Worm (Caenorhabditis elegans): Measurements from ENCODE around the gene T22B7.4.

T22B7.4 gene

DNA sequence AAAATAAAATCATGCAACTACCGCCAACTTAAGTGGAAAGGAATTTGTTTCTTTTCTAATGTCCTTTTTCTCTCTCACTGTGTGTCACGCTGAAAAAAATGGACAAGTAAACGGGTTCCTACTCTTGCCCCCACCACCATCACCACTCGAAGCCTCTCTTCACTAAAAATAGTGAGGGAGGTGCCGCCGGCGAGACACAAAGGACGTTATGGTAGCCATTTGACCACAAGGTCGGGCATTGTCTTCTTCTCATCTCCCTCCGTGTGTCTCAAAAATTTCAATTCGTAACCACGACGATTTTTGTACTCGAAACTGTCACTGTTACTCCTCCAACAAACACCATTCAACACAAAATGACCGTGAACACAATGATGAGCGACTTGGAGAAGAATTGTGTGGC, 18.4 kb upstream of the T22B7.4 start, which contains the start of gene T22B7.22:
TSS of gene T22B7.22 (plus strand) at position 354 of the 400 bp plus-strand sequence.
- TF ChIP-seq unc-62 (GFP tag; optimal IDR thresholded peaks at IDR 0.05 in 1 of 2): no peak
- no peak for TF ChIP-seq unc-62 (tag; optimal IDR thresholded peaks at IDR 0.05)
- no peak for TF ChIP-seq ceh-20 (GFP tag; IDR thresholded peaks at IDR 0.05)
- peak; percentile 17 for TF ChIP-seq aha-1 (tag)
- TF ChIP-seq lin-38 (GFP tag; IDR thresholded peaks at IDR 0.05): no peak
- no peak for TF ChIP-seq hmg-1.1 (GFP tag; IDR thresholded peaks at IDR 0.05)
- TF ChIP-seq F26F4.8 (GFP tag; conservative IDR thresholded peaks at IDR 0.05): no peak
- peak; percentile 23 for TF ChIP-seq mxl-3 (GFP tag; optimal IDR thresholded peaks at IDR 0.05)
- TF ChIP-seq nhr-41 (GFP tag; IDR thresholded peaks at IDR 0.05): no peak
- no peak for TF ChIP-seq ceh-28 (tag; optimal IDR thresholded peaks at IDR 0.05)
- no peak for TF ChIP-seq zfp-2 (tag; optimal IDR thresholded peaks at IDR 0.05)
- TF ChIP-seq mep-1 (tag; optimal IDR thresholded peaks at IDR 0.05): peak; percentile 40
- no peak for TF ChIP-seq daf-16 (GFP tag; optimal IDR thresholded peaks at IDR 0.05)
- no peak for TF ChIP-seq daf-16 (tag; optimal IDR thresholded peaks at IDR 0.05)
- no peak for TF ChIP-seq nhr-11 (tag; optimal IDR thresholded peaks at IDR 0.05)
- no peak for TF ChIP-seq nhr-48 (tag; optimal IDR thresholded peaks at IDR 0.05)
- no peak for TF ChIP-seq pha-4 (GFP tag; IDR thresholded peaks at IDR 0.05)
- no peak for TF ChIP-seq pha-4 (tag; optimal IDR thresholded peaks at IDR 0.05)
- peak; percentile 43 for TF ChIP-seq hlh-30 (tag; optimal IDR thresholded peaks at IDR 0.05; ENCODE audit: insufficient read depth)
- TF ChIP-seq zfp-3 (GFP tag; conservative IDR thresholded peaks at IDR 0.05): no peak
- no peak for TF ChIP-seq lin-15B (tag; optimal IDR thresholded peaks at IDR 0.05)
- no peak for TF ChIP-seq nhr-77 (tag; optimal IDR thresholded peaks at IDR 0.05)
- TF ChIP-seq zip-2 (tag; optimal IDR thresholded peaks at IDR 0.05): no peak
- peak; percentile 44 for TF ChIP-seq nhr-28 (tag; optimal IDR thresholded peaks at IDR 0.05)
- no peak for TF ChIP-seq saeg-2 (GFP tag; IDR thresholded peaks at IDR 0.05)
- TF ChIP-seq unc-130 (GFP tag; optimal IDR thresholded peaks at IDR 0.05): no peak
- no peak for TF ChIP-seq duxl-1 (tag; optimal IDR thresholded peaks at IDR 0.05; ENCODE audit: poor library complexity)
- TF ChIP-seq ama-1 (optimal IDR thresholded peaks at IDR 0.05): no peak
- no peak for TF ChIP-seq R02D3.7 (tag; optimal IDR thresholded peaks at IDR 0.05)
- no peak for TF ChIP-seq F37D6.2 (tag; optimal IDR thresholded peaks at IDR 0.05)
- no peak for TF ChIP-seq Y105C5A.15 (GFP tag; IDR thresholded peaks at IDR 0.05)
- no peak for TF ChIP-seq ceh-82 (tag; optimal IDR thresholded peaks at IDR 0.05)
- no peak for TF ChIP-seq ztf-7 (tag; optimal IDR thresholded peaks at IDR 0.05)
- TF ChIP-seq lir-3 (tag; optimal IDR thresholded peaks at IDR 0.05): no peak
- no peak for TF ChIP-seq Y5F2A.4 (GFP tag; optimal IDR thresholded peaks at IDR 0.05)
- no peak for TF ChIP-seq ces-1 (GFP tag; optimal IDR thresholded peaks at IDR 0.05)
- TF ChIP-seq lin-1 (GFP tag; IDR thresholded peaks at IDR 0.05): no peak
- TF ChIP-seq nhr-42 (GFP tag; IDR thresholded peaks at IDR 0.05): no peak
- TF ChIP-seq hif-1 (tag; optimal IDR thresholded peaks at IDR 0.05): no peak
- no peak for TF ChIP-seq sdz-12 (GFP tag; optimal IDR thresholded peaks at IDR 0.05)
- TF ChIP-seq T26A8.4 (GFP tag; IDR thresholded peaks at IDR 0.05): no peak
- TF ChIP-seq madf-9 (GFP tag; conservative IDR thresholded peaks at IDR 0.05): no peak
- TF ChIP-seq nhr-25 (tag; optimal IDR thresholded peaks at IDR 0.05; ENCODE audit: borderline replicate concordance, insufficient read depth): peak; percentile 25
- TF ChIP-seq ztf-11 (tag; optimal IDR thresholded peaks at IDR 0.05): no peak
- no peak for TF ChIP-seq mxl-2 (GFP tag; conservative IDR thresholded peaks at IDR 0.05)
- no peak for TF ChIP-seq unc-39 (tag; optimal IDR thresholded peaks at IDR 0.05)
- TF ChIP-seq ZK337.2 (GFP tag; IDR thresholded peaks at IDR 0.05): no peak
- TF ChIP-seq fkh-10 (GFP tag; optimal IDR thresholded peaks at IDR 0.05): no peak
- no peak for TF ChIP-seq attf-4 (tag; optimal IDR thresholded peaks at IDR 0.05)
- no peak for TF ChIP-seq php-3 (GFP tag; IDR thresholded peaks at IDR 0.05)
- TF ChIP-seq aly-2 (tag; optimal IDR thresholded peaks at IDR 0.05): no peak
- TF ChIP-seq skn-1 (tag; optimal IDR thresholded peaks at IDR 0.05): no peak

Data from whole organism, L4 larva.